Fruit fly (Drosophila melanogaster) S2 (cell line): ENCODE measurements around the gene CG4424.

Experiments
- CG8478 ChIP-seq: fragments of >200 bp; optimal IDR thresholded peaks from 2 replicates; lab custom pipeline; 2018
- CTCF ChIP-seq, 2 experiments: fragments of >200 bp; optimal IDR thresholded peaks; 2 replicates each; lab custom pipeline; 2018

- TF ChIP-seq CG8478 (lab: Kevin White, UChicago) (no peak), CTCF (optimal IDR thresholded peaks at IDR 0.05; lab: Kevin White, UChicago) (no peak)
Measured at dm6 chr3R:19998418-19998817, 29.4 kb downstream of the CG4424 start.
